Fruit fly (Drosophila melanogaster): ENCODE data around the gene EndoU.
A peak's percentile ranks its signal among the peaks of the same experiment; 100 is the strongest.
"Not testable (repeated sequence)": the region's sequence is repeated elsewhere in the genome, so short reads cannot be mapped to it uniquely, and the experiment has no call there.

Gene EndoU

dm6 chr3R:15904543-15904942 lies 3.7 kb upstream of the EndoU start, which contains the start of gene glob1:
glob1 (minus strand) TSS chr3R:15904643.
- TF ChIP-seq sima, MESR4, Sox102F (GFP tag; optimal IDR thresholded peaks at IDR 0.05): not testable (repeated sequence)

- TF ChIP-seq CG4360 (GFP tag; IDR thresholded peaks at IDR 0.05) (0 out of 2 replicates have a peak, but pooled peaks have one; percentile 12), CG18619 (GFP tag; optimal IDR thresholded peaks at IDR 0.05) (no peak), sisA (GFP tag; IDR thresholded peaks at IDR 0.05) (peak; percentile 18; the same call in 1 of the 2 replicates), CG3838 (GFP tag; optimal IDR thresholded peaks at IDR 0.05) (peak; percentile 21), dysf (GFP tag; IDR thresholded peaks at IDR 0.05) (0 out of 3 replicates have a peak, but pooled peaks have one; percentile 21), chinmo (GFP tag; IDR thresholded peaks at IDR 0.05; ENCODE audit: partially characterized antibody) (0 out of 4 replicates have a peak, but pooled peaks have one; percentile 27), grau (tag; optimal IDR thresholded peaks at IDR 0.05) (no peak), NFAT (GFP tag; IDR thresholded peaks at IDR 0.05) (no peak), pita (GFP tag; optimal IDR thresholded peaks at IDR 0.05) (peak; percentile 35), Opbp (GFP tag; IDR thresholded peaks at IDR 0.05; ENCODE audit: partially characterized antibody) (peak; percentile 26; the same call in 1 of the 3 replicates), CG11504 (tag; optimal IDR thresholded peaks at IDR 0.05) (peak; percentile 96)
Measured at dm6 chr3R:15913231-15913630, 5.0 kb downstream of the EndoU start.

- TF ChIP-seq Ets65A (GFP tag): peak; percentile 66
- no peak for TF ChIP-seq fd102C (GFP tag; optimal IDR thresholded peaks at IDR 0.05)
Measured at dm6 chr3R:15917907-15918306, 9.7 kb downstream of the EndoU start, which contains the start of gene CG45105. CG45105 (minus strand) TSS chr3R:15918007.

dm6 chr3R:15919367-15920228 lies 11.4 kb downstream of the EndoU start:
- TF ChIP-seq ap (GFP tag; IDR thresholded peaks at IDR 0.05): 0 out of 2 replicates have a peak, but pooled peaks have one; percentile 16
- TF ChIP-seq ttk (GFP tag; IDR thresholded peaks at IDR 0.05): no peak
- TF ChIP-seq crc (GFP tag; optimal IDR thresholded peaks at IDR 0.05): no peak
- TF ChIP-seq twi (tag; optimal IDR thresholded peaks at IDR 0.05): peak; percentile 87
- no peak for TF ChIP-seq phol (tag; optimal IDR thresholded peaks at IDR 0.05)
- TF ChIP-seq CG15696 (tag; optimal IDR thresholded peaks at IDR 0.05): no peak
- TF ChIP-seq Oaz (GFP tag; IDR thresholded peaks at IDR 0.05): no peak
- no peak for TF ChIP-seq ro (GFP tag; IDR thresholded peaks at IDR 0.05)
- TF ChIP-seq Neu2 (GFP tag; optimal IDR thresholded peaks at IDR 0.05; ENCODE audit: borderline replicate concordance): no peak
- TF ChIP-seq CG1602 (GFP tag; optimal IDR thresholded peaks at IDR 0.05): peak; percentile 36
- no peak for TF ChIP-seq CG4404 (GFP tag; IDR thresholded peaks at IDR 0.05)
- TF ChIP-seq org-1 (GFP tag; optimal IDR thresholded peaks at IDR 0.05): no peak
- TF ChIP-seq ranshi (GFP tag; IDR thresholded peaks at IDR 0.05): no peak
- 0 out of 3 replicates have a peak, but pooled peaks have one; percentile 40 for TF ChIP-seq CG11093 (GFP tag; IDR thresholded peaks at IDR 0.05)
- peak; percentile 86 for TF ChIP-seq CG12769 (tag; optimal IDR thresholded peaks at IDR 0.05)
- TF ChIP-seq Optix (GFP tag; IDR thresholded peaks at IDR 0.05): 0 out of 3 replicates have a peak, but pooled peaks have one; percentile 31
- no peak for TF ChIP-seq CG14050 (GFP tag; IDR thresholded peaks at IDR 0.05)
- 0 out of 2 replicates have a peak, but pooled peaks have one; percentile 11 for TF ChIP-seq Rx (GFP tag; IDR thresholded peaks at IDR 0.05)
- TF ChIP-seq CG4282 (GFP tag; optimal IDR thresholded peaks at IDR 0.05): no peak
- no peak for TF ChIP-seq CG17361 (GFP tag; IDR thresholded peaks at IDR 0.05)
- TF ChIP-seq kni (GFP tag; optimal IDR thresholded peaks at IDR 0.05): peak; percentile 98
- peak; percentile 63 for TF ChIP-seq CG4360 (GFP tag; IDR thresholded peaks at IDR 0.05)
- no peak for TF ChIP-seq CG6654 (GFP tag; optimal IDR thresholded peaks at IDR 0.05)
- peak; percentile 1 for TF ChIP-seq CG15479 (GFP tag; optimal IDR thresholded peaks at IDR 0.05)
- no peak for TF ChIP-seq klu (GFP tag; IDR thresholded peaks at IDR 0.05)
- TF ChIP-seq dan (GFP tag; IDR thresholded peaks at IDR 0.05): no peak
- TF ChIP-seq CG11696 (GFP tag; IDR thresholded peaks at IDR 0.05): no peak
- no peak for TF ChIP-seq seq (GFP tag; IDR thresholded peaks at IDR 0.05)
- TF ChIP-seq Atf6 (GFP tag; IDR thresholded peaks at IDR 0.05): no peak
